Worm (Caenorhabditis elegans) whole organism, L4/young adult: ENCODE results near the gene F41H10.1.

Experiments
- W03F9.2 ChIP-seq: fragments of 150-350 bp; optimal IDR thresholded peaks from 2 replicates; lab custom pipeline; 2014; ENCODE audit warnings: missing biosample characterization, missing genetic modification characterization
- dao-5 ChIP-seq: sonication (generic microtip); optimal IDR thresholded peaks from 2 replicates; lab custom pipeline; 2016; ENCODE audit warnings: missing genotype, missing genetic modification characterization, moderate library complexity, missing compliant biosample characterization
- him-1 ChIP-seq: sonication (generic microtip); optimal IDR thresholded peaks from 2 replicates; lab custom pipeline; 2016; ENCODE audit warnings: missing genotype, missing genetic modification reagents, missing genetic modification characterization, missing compliant biosample characterization

DNA sequence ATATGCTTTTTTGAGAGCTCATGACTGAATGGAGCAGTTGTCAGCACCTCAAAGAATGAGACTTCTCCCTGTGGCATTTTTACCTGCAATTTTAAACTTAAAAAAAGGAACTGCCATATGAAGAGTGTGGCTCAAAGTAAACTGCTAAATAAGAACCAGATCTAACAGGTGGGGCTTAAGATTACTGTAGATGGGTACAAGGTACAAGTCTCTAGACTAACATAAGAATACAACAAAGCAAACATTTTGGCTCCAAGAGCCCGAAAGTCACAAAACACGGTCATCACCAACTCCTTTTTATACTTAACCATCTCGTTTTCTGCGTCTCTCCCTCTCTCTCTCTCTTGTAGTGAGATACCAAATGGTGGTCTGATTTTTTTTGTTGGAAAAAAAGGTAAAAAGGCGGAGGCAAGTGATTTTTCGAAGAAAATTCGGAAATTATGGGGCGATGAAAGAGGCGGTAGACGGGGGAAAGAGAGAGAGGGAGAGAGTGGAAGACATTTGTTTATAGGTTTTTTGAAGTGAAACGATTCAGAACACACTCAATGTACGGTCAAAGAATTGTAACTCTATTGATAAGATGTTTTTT, 5.9 kb downstream of the F41H10.1 start, which contains the start of gene elo-6:
- TF ChIP-seq dao-5 (tag; lab: Kevin White, UChicago) (no peak), him-1 (tag; lab: Kevin White, UChicago) (no peak), W03F9.2 (tag; lab: Kevin White, UChicago) (no peak)
